Worm (Caenorhabditis elegans): ENCODE measurements around the gene sre-56.

The sre-56 gene

DNA sequence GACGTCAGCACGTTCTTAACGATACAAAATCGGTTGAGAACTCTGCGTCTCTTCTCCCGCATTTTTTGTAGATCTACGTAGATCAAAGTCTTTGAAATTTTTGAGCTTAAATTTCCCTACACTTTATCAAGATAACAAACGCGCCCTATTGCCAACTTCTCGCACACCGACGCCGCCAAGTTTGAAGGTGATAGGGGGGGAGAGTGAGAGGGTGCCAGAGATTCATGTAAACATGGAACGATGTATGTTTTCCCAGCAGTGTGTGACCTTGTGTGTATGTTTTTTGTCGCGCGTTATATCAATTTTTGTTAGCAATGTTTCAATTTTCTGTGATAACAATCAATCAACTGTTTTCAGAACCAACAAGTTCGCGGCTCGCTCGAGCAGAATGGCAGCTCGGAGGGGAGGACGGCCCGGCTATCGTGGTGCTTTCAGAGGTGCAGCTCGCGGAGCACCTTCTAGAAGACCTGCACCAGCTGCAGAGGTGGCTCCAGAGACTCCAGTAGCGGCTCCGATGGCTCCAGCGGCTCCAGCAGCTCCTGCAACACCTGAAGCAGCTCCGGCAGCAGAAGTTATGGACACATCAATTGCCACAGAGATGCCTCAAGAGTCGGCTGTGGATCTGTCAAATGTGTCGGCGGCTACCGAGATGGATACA lies 17.4 kb downstream of the sre-56 start:
- TF ChIP-seq zip-5 (tag; optimal IDR thresholded peaks at IDR 0.05) (no peak), ceh-19 (GFP tag; optimal IDR thresholded peaks at IDR 0.05) (no peak), unc-55 (GFP tag; optimal IDR thresholded peaks at IDR 0.05) (no peak), hlh-13 (GFP tag; optimal IDR thresholded peaks at IDR 0.05) (no peak), pax-1 (tag; optimal IDR thresholded peaks at IDR 0.05) (no peak), ceh-18 (tag; optimal IDR thresholded peaks at IDR 0.05) (no peak), ceh-22 (tag; optimal IDR thresholded peaks at IDR 0.05) (no peak), ref-2 (tag; optimal IDR thresholded peaks at IDR 0.05) (no peak), fax-1 (tag; optimal IDR thresholded peaks at IDR 0.05) (no peak), sdc-2 (tag; optimal IDR thresholded peaks at IDR 0.05) (no peak), dve-1 (tag; optimal IDR thresholded peaks at IDR 0.05) (no peak), pqm-1 (tag; optimal IDR thresholded peaks at IDR 0.05) (no peak), pag-3 (tag; optimal IDR thresholded peaks at IDR 0.05; ENCODE audit: borderline replicate concordance) (no peak), pat-9 (tag; optimal IDR thresholded peaks at IDR 0.05) (no peak), elt-2 (tag; optimal IDR thresholded peaks at IDR 0.05) (no peak), pha-2 (tag; optimal IDR thresholded peaks at IDR 0.05) (no peak), hlh-15 (tag; optimal IDR thresholded peaks at IDR 0.05) (no peak)

DNA sequence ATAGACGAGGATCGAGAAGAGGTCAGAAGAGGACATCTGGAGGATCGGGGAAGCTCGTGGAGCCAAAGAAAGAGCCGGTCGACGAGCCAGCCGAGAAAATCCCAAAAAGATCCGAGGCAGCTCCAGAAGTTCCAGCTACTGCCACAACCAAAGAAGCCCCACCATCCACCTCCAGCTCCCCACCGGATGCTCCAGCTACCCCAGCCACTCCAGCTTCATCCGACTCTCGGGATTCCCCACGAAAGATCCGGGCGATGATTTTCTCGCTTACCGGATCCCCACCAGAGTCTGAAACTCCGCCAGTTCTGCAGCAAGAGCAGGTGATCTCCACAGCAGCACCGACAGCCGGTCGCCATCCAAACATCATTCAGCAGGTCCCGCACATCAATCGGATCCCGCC lies 18.7 kb downstream of the sre-56 start:
- no peak for TF ChIP-seq fkh-10 (GFP tag; optimal IDR thresholded peaks at IDR 0.05)
- TF ChIP-seq sox-4 (tag; optimal IDR thresholded peaks at IDR 0.05): no peak
- no peak for TF ChIP-seq nhr-11 (tag; optimal IDR thresholded peaks at IDR 0.05)
- TF ChIP-seq ceh-18 (tag; optimal IDR thresholded peaks at IDR 0.05): no peak
- TF ChIP-seq unc-55 (GFP tag; optimal IDR thresholded peaks at IDR 0.05): no peak
- no peak for TF ChIP-seq unc-42 (tag; optimal IDR thresholded peaks at IDR 0.05)
- TF ChIP-seq mec-3 (tag; optimal IDR thresholded peaks at IDR 0.05; ENCODE audit: borderline replicate concordance): no peak
- TF ChIP-seq dmd-4 (tag; optimal IDR thresholded peaks at IDR 0.05; ENCODE audit: borderline replicate concordance): no peak
- TF ChIP-seq C08G9.2 (tag; optimal IDR thresholded peaks at IDR 0.05): no peak
- no peak for TF ChIP-seq K09A11.1 (tag; optimal IDR thresholded peaks at IDR 0.05; ENCODE audit: insufficient read depth)
- TF ChIP-seq pros-1 (tag; optimal IDR thresholded peaks at IDR 0.05): no peak
- TF ChIP-seq pqm-1 (tag; optimal IDR thresholded peaks at IDR 0.05): no peak
- no peak for TF ChIP-seq nfya-1 (tag; optimal IDR thresholded peaks at IDR 0.05)
- no peak for TF ChIP-seq pha-2 (tag; optimal IDR thresholded peaks at IDR 0.05)
- no peak for TF ChIP-seq ceh-14 (tag; optimal IDR thresholded peaks at IDR 0.05)
- TF ChIP-seq gmeb-2 (tag; optimal IDR thresholded peaks at IDR 0.05): no peak

DNA sequence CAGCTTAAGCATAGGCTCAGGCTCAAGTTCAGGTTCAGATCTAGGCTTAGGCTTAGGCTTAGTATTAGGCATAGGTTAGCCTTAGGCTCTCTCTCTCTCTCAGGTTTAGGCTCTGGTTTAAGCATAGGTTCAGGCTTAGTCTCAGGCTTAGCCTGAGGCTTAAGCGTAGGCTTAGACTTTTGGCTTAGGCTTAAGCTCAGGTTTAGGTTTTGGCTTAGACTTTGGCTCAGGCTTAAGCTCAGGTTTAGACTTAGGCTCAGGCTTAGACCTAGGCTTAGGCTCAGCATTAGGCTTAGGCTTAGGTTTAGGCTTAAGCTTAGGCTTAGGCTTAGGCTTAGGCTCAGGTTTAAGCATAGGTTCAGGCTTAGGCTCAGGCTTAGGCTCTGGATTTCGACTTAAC lies 19.5 kb downstream of the sre-56 start:
- TF ChIP-seq pag-3 (tag; optimal IDR thresholded peaks at IDR 0.05; ENCODE audit: borderline replicate concordance) (no peak), dve-1 (tag; optimal IDR thresholded peaks at IDR 0.05) (peak; percentile 65)

DNA sequence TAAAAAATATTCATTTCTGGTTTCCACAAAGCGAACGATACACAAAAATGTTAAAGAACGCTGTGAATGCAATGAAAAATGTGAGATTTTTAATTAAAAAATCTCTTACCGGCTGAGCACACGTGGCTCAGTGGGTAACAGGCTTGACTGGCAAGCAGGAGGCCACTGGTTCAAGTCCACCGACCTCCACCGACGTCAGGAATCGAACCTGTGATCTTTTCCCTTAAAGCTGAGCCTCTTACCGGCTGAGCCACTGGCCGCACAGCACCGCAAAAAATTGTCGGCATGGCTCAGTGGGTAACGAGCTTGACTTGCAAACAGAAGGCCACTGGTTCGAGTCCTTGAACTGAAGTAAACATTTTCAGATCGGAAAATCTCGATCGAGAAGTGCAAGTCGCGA lies 20.5 kb downstream of the sre-56 start, which contains the start of gene C44C11.6:
C44C11.6 (plus strand) TSS at position 23 of the 400 bp plus-strand sequence.
- TF ChIP-seq pqm-1 (tag; optimal IDR thresholded peaks at IDR 0.05): no peak
- TF ChIP-seq T23F11.4 (GFP tag; optimal IDR thresholded peaks at IDR 0.05): no peak
- no peak for TF ChIP-seq fkh-6 (tag; optimal IDR thresholded peaks at IDR 0.05)
- TF ChIP-seq hlh-8 (tag; optimal IDR thresholded peaks at IDR 0.05): no peak

DNA sequence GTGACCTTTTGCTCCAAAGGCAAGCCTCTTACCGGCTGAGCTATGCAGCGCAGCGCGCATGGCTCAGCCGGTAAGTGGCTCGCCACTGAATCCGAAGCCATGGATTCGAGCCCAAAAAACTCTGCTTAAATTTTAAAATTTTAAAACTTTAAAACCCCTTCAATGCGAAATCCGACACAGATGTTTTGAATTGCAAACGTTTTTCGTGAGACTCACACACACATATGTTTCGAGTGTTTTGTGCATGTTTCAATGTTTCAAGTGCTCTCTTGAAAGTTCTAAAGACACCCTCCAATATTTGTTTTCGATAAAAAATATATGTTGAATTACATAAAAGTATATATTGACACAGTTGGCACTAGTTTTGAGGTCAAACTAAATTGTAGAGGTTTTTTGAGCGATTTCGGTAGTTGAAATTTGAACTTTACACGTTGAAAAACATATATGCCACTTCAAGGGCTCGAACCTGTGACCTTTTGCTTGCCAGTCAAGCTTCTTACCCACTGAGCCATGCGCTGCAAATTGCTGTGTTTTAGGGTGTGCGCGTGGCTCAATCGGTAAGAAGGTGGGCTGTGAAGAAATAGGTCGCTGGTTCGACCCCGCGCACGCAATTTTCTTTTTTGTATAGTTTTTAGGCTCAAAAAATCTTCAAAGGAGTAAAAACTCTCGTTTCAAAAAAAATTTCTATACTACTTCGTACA lies 22.2 kb downstream of the sre-56 start:
- no peak for TF ChIP-seq Y22D7AL.16 (tag; optimal IDR thresholded peaks at IDR 0.05)
- no peak for TF ChIP-seq elt-4 (tag; optimal IDR thresholded peaks at IDR 0.05)
- no peak for TF ChIP-seq ceh-6 (GFP tag; optimal IDR thresholded peaks at IDR 0.05)
- no peak for TF ChIP-seq ets-4 (tag; optimal IDR thresholded peaks at IDR 0.05)
- TF ChIP-seq ceh-19 (GFP tag; optimal IDR thresholded peaks at IDR 0.05): no peak
- no peak for TF ChIP-seq hlh-15 (tag; optimal IDR thresholded peaks at IDR 0.05)
- no peak for TF ChIP-seq tbx-7 (tag; optimal IDR thresholded peaks at IDR 0.05)
- TF ChIP-seq unc-42 (tag; optimal IDR thresholded peaks at IDR 0.05): no peak
- no peak for TF ChIP-seq ceh-34 (tag; optimal IDR thresholded peaks at IDR 0.05)
- no peak for TF ChIP-seq tbx-2 (tag; optimal IDR thresholded peaks at IDR 0.05)
- TF ChIP-seq lin-11 (tag; optimal IDR thresholded peaks at IDR 0.05): no peak
- no peak for TF ChIP-seq fax-1 (tag; optimal IDR thresholded peaks at IDR 0.05)
- TF ChIP-seq mec-3 (tag; optimal IDR thresholded peaks at IDR 0.05; ENCODE audit: borderline replicate concordance): no peak
- no peak for TF ChIP-seq lim-6 (tag; optimal IDR thresholded peaks at IDR 0.05)
- TF ChIP-seq ahr-1 (tag; optimal IDR thresholded peaks at IDR 0.05): no peak

Data from whole organism, late embryonic.